Fruit fly (Drosophila melanogaster): ENCODE measurements around the gene CG14441.
A peak's percentile ranks its signal among the peaks of the same experiment; 100 is the strongest.

Gene CG14441

dm6 chrX:6724904-6725505, 25.7 kb downstream of the CG14441 start:
- no peak for TF ChIP-seq noc (tag; optimal IDR thresholded peaks at IDR 0.05)

DNA sequence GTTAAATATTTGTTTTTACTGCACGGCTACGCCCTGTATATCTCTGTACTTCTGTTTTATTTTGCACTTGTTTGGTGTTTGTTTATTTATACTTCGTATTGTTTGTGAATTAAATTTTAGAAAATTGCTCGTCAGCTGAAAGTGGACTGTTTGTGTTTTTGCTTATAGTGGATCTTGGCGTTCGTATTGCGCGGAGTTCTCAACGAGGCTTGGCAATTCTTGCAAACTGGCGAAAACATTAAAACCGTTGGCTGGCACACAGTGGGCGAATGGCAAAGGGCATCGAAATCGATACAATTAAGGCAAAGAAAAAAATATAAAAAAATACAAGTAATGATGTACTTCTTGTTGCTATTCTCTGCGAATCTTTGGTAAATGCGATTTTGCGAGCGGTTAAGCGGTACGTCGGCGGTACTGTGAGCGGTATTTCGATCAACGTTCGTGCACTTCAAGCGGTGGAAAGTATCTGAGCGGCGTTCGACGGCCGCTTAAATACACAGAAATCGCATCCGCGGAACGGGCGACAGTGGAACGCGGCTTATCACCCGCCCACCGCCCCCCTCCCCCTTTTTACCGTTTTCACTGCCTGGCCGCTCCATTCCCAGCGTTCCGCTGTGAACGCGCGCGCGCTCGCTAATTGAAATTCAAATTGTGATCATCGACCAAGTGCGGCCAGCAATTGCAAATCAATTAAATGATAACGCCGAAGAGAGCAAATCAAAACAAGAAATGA, 27.6 kb downstream of the CG14441 start:
- no peak for TF ChIP-seq noc (tag; optimal IDR thresholded peaks at IDR 0.05)

DNA sequence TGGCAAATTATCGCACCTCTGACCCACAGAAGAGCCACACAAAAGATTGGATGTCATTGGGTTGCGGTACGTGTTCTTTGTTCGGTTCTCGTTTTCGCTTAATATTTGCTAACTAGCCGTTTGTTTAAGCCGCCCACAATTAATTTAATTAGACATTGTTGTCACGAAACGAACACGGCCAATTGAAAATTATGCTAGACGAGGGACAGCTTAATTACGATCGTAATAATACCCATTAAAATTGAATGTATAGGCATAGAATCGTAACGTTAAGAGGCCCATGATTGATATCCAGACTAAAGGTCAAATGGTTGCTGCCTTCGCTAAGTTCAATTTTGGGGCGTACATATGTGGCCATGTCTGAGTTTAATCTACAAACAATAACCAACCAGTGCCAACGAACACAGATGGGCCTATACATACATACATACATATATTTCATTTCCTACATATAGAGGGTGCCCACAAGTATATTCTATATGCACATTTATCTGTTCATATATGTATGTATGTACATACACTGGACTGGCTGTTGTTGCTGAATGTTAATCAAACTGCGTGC, 29.4 kb downstream of the CG14441 start:
- TF ChIP-seq noc (tag; optimal IDR thresholded peaks at IDR 0.05): no peak

DNA sequence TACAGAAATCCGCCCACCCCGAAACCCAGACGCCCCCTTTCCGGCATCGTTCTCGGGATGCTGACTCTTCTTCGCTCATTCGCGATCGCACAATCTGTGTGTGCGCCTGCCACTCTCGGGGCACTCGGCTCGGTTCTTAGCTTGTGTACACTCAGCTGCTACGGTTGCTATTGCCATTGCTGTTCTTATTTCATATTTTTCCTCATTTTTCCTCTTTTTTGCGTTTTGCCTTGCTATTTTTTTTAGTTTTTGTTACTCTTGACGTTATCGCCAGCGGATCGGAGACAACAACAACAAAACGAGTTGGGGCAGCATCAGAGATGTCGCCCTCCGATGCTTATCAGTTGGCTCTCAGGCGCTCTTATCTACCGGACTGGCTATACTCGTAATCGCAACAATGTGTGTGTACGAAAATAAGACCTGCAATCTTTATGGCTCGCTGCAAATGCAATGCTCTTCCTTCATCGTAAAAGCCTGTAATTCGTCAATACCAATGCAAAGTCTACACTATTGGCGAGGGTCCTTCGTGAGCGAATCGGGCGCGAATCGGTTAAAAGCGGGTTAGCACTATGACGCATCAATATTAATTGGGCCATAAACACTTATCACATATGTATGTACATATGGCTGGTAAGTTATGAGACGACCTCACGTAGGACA, 31.4 kb downstream of the CG14441 start:
- TF ChIP-seq noc (tag; optimal IDR thresholded peaks at IDR 0.05): peak; percentile 8

dm6 chrX:6733291-6734042, 34.2 kb downstream of the CG14441 start:
- TF ChIP-seq noc (tag; optimal IDR thresholded peaks at IDR 0.05): peak; percentile 86

dm6 chrX:6739936-6740668, 40.8 kb downstream of the CG14441 start, which contains the start of gene CG3168:
CG3168 (minus strand) TSS chrX:6739986.
- no peak for TF ChIP-seq noc (tag; optimal IDR thresholded peaks at IDR 0.05)

DNA sequence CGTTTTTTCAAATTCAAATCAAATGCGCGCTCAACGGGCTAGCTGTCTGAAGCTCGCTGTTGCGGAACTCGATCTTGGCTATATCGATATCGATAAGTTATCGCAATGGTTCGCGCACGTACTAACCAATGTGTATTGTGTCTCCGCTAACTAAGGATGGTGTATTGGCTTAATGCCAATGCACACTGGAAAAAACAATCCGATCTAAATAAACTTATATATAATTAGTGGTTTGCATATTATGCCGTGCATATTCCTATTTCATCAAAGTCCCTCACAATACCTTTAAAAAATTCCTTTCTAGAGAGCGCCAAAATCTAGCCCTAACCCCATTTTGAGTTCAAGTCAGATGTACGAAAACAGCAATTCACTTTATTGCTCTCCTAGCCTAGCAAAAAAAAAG, 41.9 kb downstream of the CG14441 start:
- no peak for TF ChIP-seq noc (tag; optimal IDR thresholded peaks at IDR 0.05)

dm6 chrX:6743192-6743591, 43.9 kb downstream of the CG14441 start:
- no peak for TF ChIP-seq noc (tag; optimal IDR thresholded peaks at IDR 0.05)

- TF ChIP-seq noc (tag; optimal IDR thresholded peaks at IDR 0.05): peak; percentile 64
Observed at dm6 chrX:6744088-6744487, 44.8 kb downstream of the CG14441 start, which contains the start of gene RpL17. RpL17 (minus strand) TSS chrX:6744238.

DNA sequence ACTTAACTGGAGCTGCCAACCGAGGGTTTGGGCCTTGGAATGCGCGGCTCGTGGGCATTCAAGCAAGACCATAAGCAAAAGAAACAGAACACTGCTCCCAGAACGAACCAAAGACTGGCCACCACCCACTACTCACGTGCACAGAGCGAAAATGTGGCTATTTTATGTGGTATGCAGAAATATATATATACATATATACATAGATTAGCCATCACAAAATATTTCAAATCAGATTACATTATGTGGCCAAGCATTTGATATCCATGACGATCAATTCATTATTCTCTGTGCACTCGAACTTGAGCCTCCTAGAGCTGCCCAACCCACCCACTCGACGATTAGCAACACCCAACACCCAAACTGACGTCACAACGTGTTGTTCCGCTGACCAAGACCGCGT, 46.2 kb downstream of the CG14441 start:
- TF ChIP-seq noc (tag; optimal IDR thresholded peaks at IDR 0.05): no peak

DNA sequence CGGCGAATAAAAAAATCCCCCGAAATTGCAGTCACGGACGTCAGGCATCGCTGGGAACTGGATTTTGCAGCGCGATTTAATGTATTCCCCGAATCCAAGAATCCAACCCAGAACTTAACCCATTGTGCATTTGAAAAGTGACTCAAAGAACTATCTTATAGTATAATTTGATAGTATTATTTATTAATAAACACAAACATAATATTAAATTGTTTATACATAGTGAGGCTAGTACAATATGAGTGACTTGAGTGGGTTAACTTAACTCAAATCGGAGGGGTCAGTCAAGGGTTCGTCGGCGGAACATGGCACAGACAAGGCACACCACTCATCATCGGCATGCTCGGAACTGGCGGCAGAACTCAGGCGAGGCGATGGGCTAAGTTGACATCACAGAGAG, 46.9 kb downstream of the CG14441 start:
- no peak for TF ChIP-seq noc (tag; optimal IDR thresholded peaks at IDR 0.05)

- TF ChIP-seq noc (tag; optimal IDR thresholded peaks at IDR 0.05): no peak
Observed at dm6 chrX:6747244-6747643, 47.9 kb downstream of the CG14441 start, which contains the start of gene CG14439. CG14439 (plus strand) TSS chrX:6747544.

DNA sequence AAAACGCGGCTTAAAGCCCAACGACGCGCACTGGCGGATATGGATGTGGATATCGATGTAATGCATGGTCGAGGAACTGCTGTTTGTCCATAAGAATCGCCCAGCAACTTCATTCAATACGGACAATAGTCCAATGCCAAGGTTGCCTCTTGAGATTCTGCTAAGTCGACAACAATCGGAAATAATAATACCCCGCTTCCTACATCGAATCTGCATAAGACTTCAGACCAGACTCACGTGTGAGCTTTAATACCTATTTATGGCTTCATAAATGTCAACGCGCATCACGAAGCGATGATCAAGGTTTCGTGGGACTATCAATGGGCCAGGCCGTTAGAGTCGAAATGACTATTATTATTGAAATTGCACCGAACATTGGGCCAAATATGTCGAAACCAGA, 52.7 kb downstream of the CG14441 start:
- no peak for TF ChIP-seq noc (tag; optimal IDR thresholded peaks at IDR 0.05)

DNA sequence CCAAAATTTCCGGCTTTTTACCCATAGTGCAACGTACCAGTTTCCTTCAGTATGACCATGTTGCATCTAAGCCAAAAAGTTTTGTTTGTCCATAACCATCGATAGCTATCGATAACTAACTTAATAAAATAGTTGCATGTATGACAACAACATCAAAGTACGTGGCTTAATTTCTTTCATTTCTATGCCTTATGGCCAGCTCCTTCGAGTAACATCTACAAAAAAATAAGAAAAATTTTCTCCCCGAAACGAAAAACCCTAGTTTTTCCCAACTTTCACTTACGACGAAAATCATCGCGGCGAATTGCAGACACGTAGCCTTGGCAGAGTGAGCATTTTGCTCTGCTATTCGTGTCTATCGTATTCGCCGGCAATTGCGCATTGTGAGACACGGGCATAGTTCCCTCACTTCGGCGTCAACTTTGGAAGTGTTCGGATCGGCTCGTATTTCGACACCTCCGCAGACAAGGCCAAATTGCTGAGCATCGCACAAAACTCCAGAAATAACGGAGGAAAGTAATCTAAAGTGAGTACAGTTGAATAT, 56.9 kb downstream of the CG14441 start, which contains the start of gene sov:
Gene sov, plus strand, starts transcription at position 148 of the 544 bp plus-strand sequence.
- no peak for TF ChIP-seq noc (tag; optimal IDR thresholded peaks at IDR 0.05)

Measured in whole organism, larva.